Worm (Caenorhabditis elegans) whole organism, L4 larva: Measurements from ENCODE around the gene C23H5.12.

ENCODE experiments used
- ama-1 ChIP-seq: fragments of 150-350 bp; optimal IDR thresholded peaks from 2 replicates; lab custom pipeline; 2014; ENCODE audit warnings: inconsistent platforms, mixed read lengths
- ces-1 ChIP-seq: fragments of 150-350 bp; sonication (generic microtip); optimal IDR thresholded peaks from 4 replicates; lab custom pipeline; 2014; ENCODE audit warnings: missing biosample characterization, missing genetic modification reagents, missing genetic modification characterization
- daf-12 ChIP-seq: fragments of 150-350 bp; optimal IDR thresholded peaks from 2 replicates; lab custom pipeline; 2014; ENCODE audit warnings: missing biosample characterization, missing genetic modification reagents, missing genetic modification characterization
- fkh-10 ChIP-seq: fragments of 150-350 bp; optimal IDR thresholded peaks from 2 replicates; lab custom pipeline; 2014; ENCODE audit warnings: missing biosample characterization, missing genetic modification reagents, missing genetic modification characterization
- jun-1 ChIP-seq: fragments of 150-350 bp; optimal IDR thresholded peaks from 2 replicates; lab custom pipeline; 2014; ENCODE audit warnings: missing biosample characterization, missing genetic modification reagents, missing genetic modification characterization
- nhr-11 ChIP-seq: fragments of 150-350 bp; optimal IDR thresholded peaks from 2 replicates; lab custom pipeline; 2014; ENCODE audit warnings: missing biosample characterization, missing genetic modification characterization
- nhr-28 ChIP-seq: fragments of 150-350 bp; optimal IDR thresholded peaks from 2 replicates; lab custom pipeline; 2014; ENCODE audit warnings: missing biosample characterization, missing genetic modification characterization
- nhr-6 ChIP-seq: fragments of 150-350 bp; optimal IDR thresholded peaks from 2 replicates; lab custom pipeline; 2014; ENCODE audit warnings: missing biosample characterization, missing genetic modification characterization
- tag-97 ChIP-seq: fragments of 200-800 bp; sonication (Bioruptor generic); IDR thresholded peaks from 2 replicates; pipeline ENCODE4 v1.3.6; 2022; ENCODE audit warnings: missing genetic modification characterization, missing compliant biosample characterization

- TF ChIP-seq nhr-28 (tag; lab: Kevin White, UChicago) (no peak), nhr-11 (tag; lab: Kevin White, UChicago) (no peak), tag-97 (no peak), jun-1 (tag; lab: Kevin White, UChicago) (no peak), daf-12 (tag; lab: Kevin White, UChicago) (no peak), nhr-6 (tag; lab: Kevin White, UChicago) (no peak), fkh-10 (GFP tag; lab: Kevin White, UChicago) (no peak), ama-1 (lab: Kevin White, UChicago) (no peak), ces-1 (GFP tag; lab: Kevin White, UChicago) (no peak)
Measured at ce11 chrIV:2106708-2107107, 26.6 kb upstream of the C23H5.12 start.
